Fruit fly (Drosophila melanogaster) whole organism, embryonic: ENCODE data around the gene Grip128.

Experiments
- Adf1 ChIP-seq: fragments of 200-800 bp; sonication (Bioruptor generic); IDR thresholded peaks from 2 replicates; pipeline ENCODE4 v1.3.6; 2022; ENCODE audit warnings: missing biosample characterization, missing genetic modification characterization
- C15 ChIP-seq: fragments of 200-800 bp; sonication (Bioruptor generic); IDR thresholded peaks from 3 replicates; pipeline ENCODE4 v1.3.6; 2022; ENCODE audit warnings: missing biosample characterization, missing genetic modification characterization
- CG10321 ChIP-seq: fragments of 200-800 bp; sonication (Bioruptor generic); IDR thresholded peaks from 2 replicates; pipeline ENCODE4 v1.3.6; 2022; ENCODE audit warnings: missing biosample characterization, missing genetic modification characterization
- CG11085 ChIP-seq: fragments of 200-800 bp; sonication (Bioruptor generic); IDR thresholded peaks from 2 replicates; pipeline ENCODE4 v1.3.6; 2022; ENCODE audit warnings: missing biosample characterization, missing genetic modification characterization
- CG11723 ChIP-seq: fragments of 200-800 bp; sonication (Bioruptor generic); optimal IDR thresholded peaks from 2 replicates; lab custom pipeline; 2017; ENCODE audit warnings: missing biosample characterization, mild to moderate bottlenecking, missing genetic modification characterization
- CG12104 ChIP-seq: fragments of 200-800 bp; sonication (Bioruptor generic); optimal IDR thresholded peaks from 3 replicates; lab custom pipeline; 2016; ENCODE audit warnings: missing biosample characterization, missing genetic modification characterization
- CG12236 ChIP-seq: fragments of 200-800 bp; sonication (Bioruptor generic); optimal IDR thresholded peaks from 2 replicates; lab custom pipeline; 2016; ENCODE audit warnings: missing biosample characterization, missing genetic modification characterization
- CG15514 ChIP-seq: fragments of 200-800 bp; sonication (Bioruptor generic); optimal IDR thresholded peaks from 3 replicates; lab custom pipeline; 2017; ENCODE audit warnings: missing biosample characterization, missing genetic modification characterization, mild to moderate bottlenecking, moderate library complexity, missing genetic modification reagents
- CG17802 ChIP-seq: fragments of 200-800 bp; sonication (Bioruptor generic); optimal IDR thresholded peaks from 2 replicates; lab custom pipeline; 2018; ENCODE audit warnings: missing biosample characterization, mild to moderate bottlenecking, missing genetic modification characterization, moderate library complexity
- CG31224 ChIP-seq: fragments of 200-800 bp; sonication (Bioruptor generic); IDR thresholded peaks from 2 replicates; pipeline ENCODE4 v1.3.6; 2022; ENCODE audit warnings: missing biosample characterization, missing genetic modification characterization
- CG34422 ChIP-seq: fragments of 200-800 bp; sonication (Bioruptor generic); IDR thresholded peaks from 3 replicates; pipeline ENCODE4 v1.3.6; 2022; ENCODE audit warnings: missing biosample characterization, missing genetic modification characterization
- CG3838 ChIP-seq: fragments of 200-800 bp; sonication (Bioruptor generic); optimal IDR thresholded peaks from 3 replicates; lab custom pipeline; 2016; ENCODE audit warnings: missing biosample characterization, missing genetic modification characterization
- CG3847 ChIP-seq: fragments of 200-800 bp; sonication (Bioruptor generic); IDR thresholded peaks from 2 replicates; pipeline ENCODE4 v1.3.6; 2022; ENCODE audit warnings: missing biosample characterization, missing genetic modification characterization
- CG3995 ChIP-seq: fragments of 200-800 bp; sonication (Bioruptor generic); optimal IDR thresholded peaks from 3 replicates; lab custom pipeline; 2016; ENCODE audit warnings: missing biosample characterization, missing genetic modification characterization
- CG5245 ChIP-seq: fragments of 200-800 bp; sonication (Bioruptor generic); optimal IDR thresholded peaks from 3 replicates; lab custom pipeline; 2016; ENCODE audit warnings: missing biosample characterization, missing genetic modification characterization
- CG6689 ChIP-seq: fragments of 200-800 bp; sonication (Bioruptor generic); IDR thresholded peaks from 2 replicates; pipeline ENCODE4 v1.3.6; 2022; ENCODE audit warnings: missing biosample characterization, missing genetic modification characterization
- CG7271 ChIP-seq: fragments of 200-800 bp; sonication (Bioruptor generic); optimal IDR thresholded peaks from 2 replicates; lab custom pipeline; 2018; ENCODE audit warnings: missing biosample characterization, mild to moderate bottlenecking, missing genetic modification characterization, moderate library complexity
- CG7928 ChIP-seq: fragments of 200-800 bp; sonication (Bioruptor generic); optimal IDR thresholded peaks from 2 replicates; lab custom pipeline; 2017; ENCODE audit warnings: missing biosample characterization, mild to moderate bottlenecking, missing genetic modification characterization
- CG8765 ChIP-seq: fragments of 200-800 bp; sonication (Bioruptor generic); IDR thresholded peaks from 2 replicates; pipeline ENCODE4 v1.3.6; 2022; ENCODE audit warnings: missing biosample characterization, missing genetic modification characterization
- D19B ChIP-seq: fragments of 200-800 bp; sonication (Bioruptor generic); optimal IDR thresholded peaks from 2 replicates; lab custom pipeline; 2017; ENCODE audit warnings: missing biosample characterization, mild to moderate bottlenecking, missing genetic modification characterization
- Dp ChIP-seq: fragments of 200-800 bp; sonication (Bioruptor generic); optimal IDR thresholded peaks from 2 replicates; lab custom pipeline; 2018; ENCODE audit warnings: missing biosample characterization, mild to moderate bottlenecking, missing genetic modification characterization, moderate library complexity
- Elba2 ChIP-seq: fragments of 200-800 bp; sonication (Bioruptor generic); optimal IDR thresholded peaks from 3 replicates; lab custom pipeline; 2016; ENCODE audit warnings: missing biosample characterization, missing genetic modification characterization
- Ets97D ChIP-seq: fragments of 200-800 bp; sonication (Bioruptor generic); optimal IDR thresholded peaks from 3 replicates; lab custom pipeline; 2016; ENCODE audit warnings: missing biosample characterization, missing genetic modification characterization
- Fer1 ChIP-seq: fragments of 200-800 bp; sonication (Bioruptor generic); optimal IDR thresholded peaks from 2 replicates; lab custom pipeline; 2017; ENCODE audit warnings: missing biosample characterization, mild to moderate bottlenecking, missing genetic modification characterization
- Fer3 ChIP-seq: fragments of 200-800 bp; sonication (Bioruptor generic); optimal IDR thresholded peaks from 2 replicates; lab custom pipeline; 2018; ENCODE audit warnings: missing biosample characterization, mild to moderate bottlenecking, missing genetic modification characterization, moderate library complexity
- GATAe ChIP-seq: fragments of 200-800 bp; sonication (Bioruptor generic); conservative IDR thresholded peaks from 2 replicates; pipeline ENCODE4 v1.3.6; 2022; ENCODE audit warnings: missing biosample characterization, missing genetic modification characterization
- HLHmδ ChIP-seq: fragments of 200-800 bp; sonication (Bioruptor generic); optimal IDR thresholded peaks from 2 replicates; lab custom pipeline; 2018; ENCODE audit warnings: missing biosample characterization, mild to moderate bottlenecking, missing genetic modification characterization, moderate library complexity
- Lim3 ChIP-seq: fragments of 200-800 bp; sonication (Bioruptor generic); IDR thresholded peaks from 2 replicates; pipeline ENCODE4 v1.3.6; 2022; ENCODE audit warnings: missing biosample characterization, missing genetic modification characterization
- MESR4 ChIP-seq: fragments of 200-800 bp; sonication (Bioruptor generic); optimal IDR thresholded peaks from 2 replicates; lab custom pipeline; 2018; ENCODE audit warnings: missing biosample characterization, mild to moderate bottlenecking, missing genetic modification characterization, moderate library complexity
- Nf-YA ChIP-seq: fragments of 200-800 bp; sonication (Bioruptor generic); IDR thresholded peaks from 2 replicates; pipeline ENCODE4 v1.3.6; 2022; ENCODE audit warnings: missing biosample characterization, missing genetic modification characterization
- Sox100B ChIP-seq: fragments of 200-800 bp; sonication (Bioruptor generic); optimal IDR thresholded peaks from 3 replicates; lab custom pipeline; 2018; ENCODE audit warnings: missing biosample characterization, mild to moderate bottlenecking, missing genetic modification characterization
- ac ChIP-seq: fragments of 200-800 bp; sonication (Bioruptor generic); optimal IDR thresholded peaks from 3 replicates; lab custom pipeline; 2017; ENCODE audit warnings: missing biosample characterization, mild to moderate bottlenecking, missing genetic modification characterization
- br ChIP-seq: fragments of >200 bp; optimal IDR thresholded peaks from 2 replicates; lab custom pipeline; 2017
- bsh ChIP-seq, 2 experiments: fragments of 200-800 bp; sonication (Bioruptor generic); optimal IDR thresholded peaks; 2 replicates each; lab custom pipeline; 2017 to 2018; ENCODE audit warnings: mild to moderate bottlenecking in 2 of 2, missing biosample characterization in 2 of 2, missing genetic modification characterization in 2 of 2, moderate library complexity in 1 of 2
- chm ChIP-seq: fragments of 200-800 bp; sonication (Bioruptor generic); IDR thresholded peaks from 2 replicates; pipeline ENCODE4 v1.3.6; 2022; ENCODE audit warnings: missing biosample characterization, missing genetic modification characterization
- crol ChIP-seq: fragments of 200-800 bp; sonication (Bioruptor generic); IDR thresholded peaks from 2 replicates; pipeline ENCODE4 v1.3.6; 2022; ENCODE audit warnings: missing biosample characterization, missing genetic modification characterization
- disco-r ChIP-seq: fragments of 200-800 bp; sonication (Bioruptor generic); optimal IDR thresholded peaks from 2 replicates; lab custom pipeline; 2016; ENCODE audit warnings: missing biosample characterization, missing genetic modification characterization
- dmrt11E ChIP-seq: fragments of 200-800 bp; sonication (Bioruptor generic); optimal IDR thresholded peaks from 3 replicates; lab custom pipeline; 2018; ENCODE audit warnings: missing biosample characterization, mild to moderate bottlenecking, missing genetic modification characterization, moderate library complexity
- grau ChIP-seq: fragments of 200-800 bp; optimal IDR thresholded peaks from 3 replicates; lab custom pipeline; 2019; ENCODE audit warnings: missing biosample characterization, mild to moderate bottlenecking, missing genetic modification characterization, moderate library complexity
- knrl ChIP-seq: fragments of 200-800 bp; sonication (Bioruptor generic); IDR thresholded peaks from 3 replicates; pipeline ENCODE4 v1.3.6; 2022; ENCODE audit warnings: missing biosample characterization, missing genetic modification characterization; ENCODE audit not compliant: partially characterized antibody
- mld ChIP-seq: fragments of 200-800 bp; sonication (Bioruptor generic); IDR thresholded peaks from 3 replicates; pipeline ENCODE4 v1.3.6; 2022; ENCODE audit warnings: missing biosample characterization, missing genetic modification characterization; ENCODE audit not compliant: partially characterized antibody
- nerfin-2 ChIP-seq: fragments of 200-800 bp; sonication (Bioruptor generic); IDR thresholded peaks from 2 replicates; pipeline ENCODE4 v1.3.6; 2022; ENCODE audit warnings: missing biosample characterization, missing genetic modification characterization; ENCODE audit not compliant: partially characterized antibody
- odd ChIP-seq: fragments of 200-800 bp; sonication (Bioruptor generic); optimal IDR thresholded peaks from 2 replicates; lab custom pipeline; 2017; ENCODE audit warnings: missing biosample characterization, mild to moderate bottlenecking, missing genetic modification characterization
- onecut ChIP-seq: fragments of 200-800 bp; sonication (Bioruptor generic); IDR thresholded peaks from 2 replicates; pipeline ENCODE4 v1.3.6; 2022; ENCODE audit warnings: missing biosample characterization, missing genetic modification characterization
- p53 ChIP-seq: fragments of 200-800 bp; sonication (Bioruptor generic); optimal IDR thresholded peaks from 2 replicates; lab custom pipeline; 2016; ENCODE audit warnings: missing biosample characterization, missing genetic modification characterization
- pb ChIP-seq: fragments of 200-800 bp; sonication (Bioruptor generic); optimal IDR thresholded peaks from 3 replicates; lab custom pipeline; 2016; ENCODE audit warnings: missing biosample characterization, missing genetic modification characterization
- row ChIP-seq: fragments of 200-800 bp; sonication (Bioruptor generic); IDR thresholded peaks from 3 replicates; pipeline ENCODE4 v1.3.6; 2022; ENCODE audit warnings: missing biosample characterization, missing genetic modification characterization
- schlank ChIP-seq: fragments of 200-800 bp; sonication (Bioruptor generic); optimal IDR thresholded peaks from 2 replicates; lab custom pipeline; 2018; ENCODE audit warnings: missing biosample characterization, mild to moderate bottlenecking, missing genetic modification characterization
- sd ChIP-seq: fragments of 200-800 bp; sonication (Bioruptor generic); optimal IDR thresholded peaks from 3 replicates; lab custom pipeline; 2018; ENCODE audit warnings: missing biosample characterization, mild to moderate bottlenecking, missing genetic modification characterization, moderate library complexity
- stwl ChIP-seq: fragments of 200-800 bp; sonication (Bioruptor generic); optimal IDR thresholded peaks from 3 replicates; lab custom pipeline; 2018; ENCODE audit warnings: missing biosample characterization, mild to moderate bottlenecking, missing genetic modification characterization, moderate library complexity
- tap ChIP-seq: fragments of 200-800 bp; optimal IDR thresholded peaks from 3 replicates; lab custom pipeline; 2019; ENCODE audit warnings: missing biosample characterization, mild to moderate bottlenecking, missing genetic modification characterization, moderate library complexity
- wor ChIP-seq: fragments of 200-800 bp; sonication (Bioruptor generic); IDR thresholded peaks from 2 replicates; pipeline ENCODE4 v1.3.6; 2022; ENCODE audit warnings: missing biosample characterization, missing genetic modification characterization

Grip128 gene

dm6 chrX:15482236-15482660, 10.3 kb upstream of the Grip128 start, which contains the start of gene CG6340 (continued):
- TF ChIP-seq CG7928 (GFP tag; lab: Kevin White, UChicago) = no peak
- TF ChIP-seq Ets97D = peak; percentile 60
- TF ChIP-seq CG10321 (GFP tag; lab: Robert Waterston, UW) = no peak
- no peak for TF ChIP-seq CG3838
- TF ChIP-seq Elba2 (GFP tag; lab: Kevin White, UChicago) = no peak
- peak; percentile 68 for TF ChIP-seq CG15514
- TF ChIP-seq odd (GFP tag; lab: Kevin White, UChicago) = no peak
- TF ChIP-seq onecut (GFP tag; lab: Robert Waterston, UW) = peak; percentile 33; the same call in 1 of the 2 replicates
- no peak for TF ChIP-seq CG12236 (GFP tag; lab: Kevin White, UChicago)
- TF ChIP-seq wor (GFP tag; lab: Robert Waterston, UW) = no peak
- TF ChIP-seq schlank (tag; lab: Kevin White, UChicago) = no peak
- no peak for TF ChIP-seq CG17802 (tag; lab: Kevin White, UChicago)
- peak; percentile 36 for TF ChIP-seq stwl (tag; lab: Kevin White, UChicago)
- no peak for TF ChIP-seq chm (GFP tag; lab: Robert Waterston, UW)
- TF ChIP-seq row (GFP tag; lab: Robert Waterston, UW) = 0 out of 3 replicates have a peak, but pooled peaks have one; percentile 13
- no peak for TF ChIP-seq br
- no peak for TF ChIP-seq CG7271 (tag; lab: Kevin White, UChicago)
- peak; percentile 80 for TF ChIP-seq MESR4 (GFP tag; lab: Kevin White, UChicago)
- TF ChIP-seq Lim3 (GFP tag; lab: Robert Waterston, UW) = no peak
- no peak for TF ChIP-seq ac
- TF ChIP-seq Sox100B (GFP tag; lab: Kevin White, UChicago) = no peak
- TF ChIP-seq Nf-YA (GFP tag; lab: Robert Waterston, UW) = no peak
- no peak for TF ChIP-seq dmrt11E
- no peak for TF ChIP-seq HLHmδ (GFP tag; lab: Kevin White, UChicago)
- no peak for TF ChIP-seq CG11085 (GFP tag; lab: Robert Waterston, UW)
- no peak for TF ChIP-seq disco-r (GFP tag; lab: Kevin White, UChicago)
- no peak for TF ChIP-seq CG3847 (GFP tag; lab: Robert Waterston, UW)
- no peak for TF ChIP-seq D19B
- TF ChIP-seq bsh (GFP tag; optimal IDR thresholded peaks at IDR 0.05; lab: Kevin White, UChicago) = no peak
- TF ChIP-seq pb (GFP tag; lab: Kevin White, UChicago) = no peak
- TF ChIP-seq knrl (GFP tag; lab: Robert Waterston, UW) = peak; percentile 78
- TF ChIP-seq CG31224 = no peak
- no peak for TF ChIP-seq mld (GFP tag; lab: Robert Waterston, UW)
- no peak for TF ChIP-seq CG5245
- TF ChIP-seq CG34422 (GFP tag; lab: Robert Waterston, UW) = 0 out of 3 replicates have a peak, but pooled peaks have one; percentile 35
- TF ChIP-seq CG11723 = no peak
- TF ChIP-seq tap = no peak
- TF ChIP-seq sd (tag; lab: Kevin White, UChicago) = no peak
- no peak for TF ChIP-seq p53 (GFP tag; lab: Kevin White, UChicago)
- no peak for TF ChIP-seq CG6689 (GFP tag; lab: Robert Waterston, UW)
- TF ChIP-seq crol (GFP tag; lab: Robert Waterston, UW) = no peak
- no peak for TF ChIP-seq Fer1 (GFP tag; lab: Kevin White, UChicago)
- TF ChIP-seq Dp (GFP tag; lab: Kevin White, UChicago) = peak; percentile 72
- no peak for TF ChIP-seq GATAe (GFP tag; lab: Robert Waterston, UW)
- TF ChIP-seq Adf1 (GFP tag; lab: Robert Waterston, UW) = no peak
- peak; percentile 62 for TF ChIP-seq nerfin-2
- no peak for TF ChIP-seq C15
- no peak for TF ChIP-seq grau
- TF ChIP-seq CG3995 (GFP tag; lab: Kevin White, UChicago) = no peak
- TF ChIP-seq CG8765 = no peak
- TF ChIP-seq Fer3 (tag; lab: Kevin White, UChicago) = no peak
- no peak for TF ChIP-seq CG12104 (GFP tag; lab: Kevin White, UChicago)
